Fruit fly (Drosophila melanogaster) whole organism, wandering third instar larva: ENCODE results near the gene orb2.

Experiments used
- Abd-B ChIP-seq: fragments of >200 bp; optimal IDR thresholded peaks from 2 replicates; lab custom pipeline; 2017; ENCODE audit warnings: missing biosample characterization, missing genetic modification characterization
- CG32264 ChIP-seq: fragments of 200-800 bp; sonication (Bioruptor generic); optimal IDR thresholded peaks from 2 replicates; lab custom pipeline; 2016; ENCODE audit warnings: missing biosample characterization, missing genetic modification characterization
- CG9705 ChIP-seq: fragments of 200-800 bp; sonication (Bioruptor generic); optimal IDR thresholded peaks from 2 replicates; lab custom pipeline; 2018; ENCODE audit warnings: missing biosample characterization, mild to moderate bottlenecking, missing genetic modification characterization
- CrebA ChIP-seq: fragments of 200-800 bp; sonication (Bioruptor generic); optimal IDR thresholded peaks from 2 replicates; lab custom pipeline; 2016; ENCODE audit warnings: missing biosample characterization, mild to moderate bottlenecking, missing genetic modification characterization, borderline replicate concordance
- Dfd ChIP-seq: fragments of >200 bp; optimal IDR thresholded peaks from 2 replicates; lab custom pipeline; 2017; ENCODE audit warnings: missing biosample characterization, missing genetic modification characterization
- Dif ChIP-seq: fragments of 200-275, 200-300 bp; sonication (Bioruptor generic); optimal IDR thresholded peaks from 2 replicates; lab custom pipeline; 2018; ENCODE audit warnings: missing biosample characterization, missing genetic modification characterization; ENCODE audit not compliant: partially characterized antibody
- GATAd ChIP-seq: sonication (Bioruptor generic); optimal IDR thresholded peaks from 2 replicates; lab custom pipeline; 2016; ENCODE audit warnings: missing biosample characterization, missing genetic modification characterization
- HLH106 ChIP-seq: fragments of 200-800 bp; optimal IDR thresholded peaks from 3 replicates; lab custom pipeline; 2019; ENCODE audit warnings: missing biosample characterization, mild to moderate bottlenecking, missing genetic modification characterization, moderate library complexity
- Hnf4 ChIP-seq: fragments of 200-800 bp; sonication (Bioruptor generic); optimal IDR thresholded peaks from 2 replicates; lab custom pipeline; 2016; ENCODE audit warnings: missing biosample characterization, mild to moderate bottlenecking, missing genetic modification characterization
- Hr78 ChIP-seq: fragments of >200 bp; optimal IDR thresholded peaks from 2 replicates; lab custom pipeline; 2017; ENCODE audit warnings: missing biosample characterization, missing genetic modification characterization
- Hr83 ChIP-seq: fragments of 200-300 bp; sonication (Bioruptor generic); optimal IDR thresholded peaks from 2 replicates; lab custom pipeline; 2016; ENCODE audit warnings: missing biosample characterization, mild to moderate bottlenecking, missing genetic modification characterization, moderate library complexity; ENCODE audit not compliant: poor library complexity, severe bottlenecking
- Jra ChIP-seq: sonication (Bioruptor generic); optimal IDR thresholded peaks from 2 replicates; lab custom pipeline; 2016; ENCODE audit warnings: missing biosample characterization, missing genetic modification characterization
- Mio ChIP-seq: sonication (Bioruptor generic); optimal IDR thresholded peaks from 2 replicates; lab custom pipeline; 2016; ENCODE audit warnings: missing biosample characterization, missing genetic modification characterization
- Myc ChIP-seq: fragments of >200 bp; optimal IDR thresholded peaks from 2 replicates; lab custom pipeline; 2017
- N ChIP-seq: fragments of >200 bp; optimal IDR thresholded peaks from 2 replicates; lab custom pipeline; 2018; ENCODE audit warnings: missing biosample characterization, missing external identifiers, missing genetic modification characterization
- OdsH ChIP-seq: fragments of 200-800 bp; sonication (Bioruptor generic); optimal IDR thresholded peaks from 2 replicates; lab custom pipeline; 2016; ENCODE audit warnings: missing biosample characterization, mild to moderate bottlenecking, missing genetic modification characterization
- Rel ChIP-seq, 2 experiments: fragments of 200-800 bp; sonication (Bioruptor generic) in 1 of 2; optimal IDR thresholded peaks; 2 replicates in 1 of 2; 3 replicates in 1 of 2; lab custom pipeline; 2016 to 2019; ENCODE audit warnings: mild to moderate bottlenecking in 2 of 2, missing biosample characterization in 2 of 2, missing genetic modification characterization in 2 of 2, moderate library complexity in 1 of 2
- Sp1 ChIP-seq: fragments of 200-800 bp; sonication (Bioruptor generic); optimal IDR thresholded peaks from 3 replicates; lab custom pipeline; 2019; ENCODE audit warnings: missing biosample characterization, mild to moderate bottlenecking, missing genetic modification characterization, moderate library complexity
- Vsx2 ChIP-seq: fragments of 200-300, 225-300 bp; sonication (Bioruptor generic); optimal IDR thresholded peaks from 2 replicates; lab custom pipeline; 2018; ENCODE audit warnings: missing biosample characterization, missing genetic modification characterization; ENCODE audit not compliant: partially characterized antibody
- br ChIP-seq: fragments of 200-800 bp; sonication (Bioruptor generic); optimal IDR thresholded peaks from 2 replicates; lab custom pipeline; 2016; ENCODE audit warnings: missing biosample characterization, missing genetic modification characterization
- brk ChIP-seq: fragments of 200-800 bp; sonication (Bioruptor generic); optimal IDR thresholded peaks from 2 replicates; lab custom pipeline; 2016; ENCODE audit warnings: missing biosample characterization, mild to moderate bottlenecking, missing genetic modification characterization
- dl ChIP-seq, 2 experiments: fragments of 175-275, 200-275 bp in 1 of 2; fragments of 200-275 bp in 1 of 2; sonication (Bioruptor generic); optimal IDR thresholded peaks; lab custom pipeline; 2018; ENCODE audit warnings: mild to moderate bottlenecking in 2 of 2, missing biosample characterization in 2 of 2, missing genetic modification characterization in 2 of 2, moderate library complexity in 2 of 2; ENCODE audit not compliant: partially characterized antibody in 2 of 2, insufficient read depth in 1 of 2
- dmrt93B ChIP-seq: fragments of 200-800 bp; sonication (Bioruptor generic); optimal IDR thresholded peaks from 2 replicates; lab custom pipeline; 2018; ENCODE audit warnings: missing biosample characterization, mild to moderate bottlenecking, missing genetic modification characterization
- dsf ChIP-seq: sonication (Bioruptor generic); optimal IDR thresholded peaks from 2 replicates; lab custom pipeline; 2016; ENCODE audit warnings: missing biosample characterization, missing genetic modification characterization, borderline replicate concordance
- ey ChIP-seq: fragments of 200-800 bp; sonication (Bioruptor generic); optimal IDR thresholded peaks from 2 replicates; lab custom pipeline; 2016; ENCODE audit warnings: missing biosample characterization, missing genetic modification characterization
- foxo ChIP-seq, 2 experiments: fragments of 200-800 bp; sonication (Bioruptor generic); optimal IDR thresholded peaks; 2 replicates in 1 of 2; 3 replicates in 1 of 2; lab custom pipeline; 2016 to 2017; ENCODE audit warnings: missing biosample characterization in 2 of 2, missing genetic modification characterization in 2 of 2
- fru ChIP-seq: fragments of 200-800 bp; sonication (Bioruptor generic); optimal IDR thresholded peaks from 3 replicates; lab custom pipeline; 2016; ENCODE audit warnings: missing biosample characterization, mild to moderate bottlenecking, missing genetic modification characterization
- h ChIP-seq: fragments of 200-800 bp; sonication (Bioruptor generic); optimal IDR thresholded peaks from 3 replicates; lab custom pipeline; 2016; ENCODE audit warnings: missing biosample characterization, mild to moderate bottlenecking, missing genetic modification characterization
- lola ChIP-seq: fragments of >200 bp; optimal IDR thresholded peaks from 2 replicates; lab custom pipeline; 2017; ENCODE audit warnings: missing biosample characterization, missing genetic modification characterization
- pan ChIP-seq: fragments of >200 bp; optimal IDR thresholded peaks from 2 replicates; lab custom pipeline; 2017
- psq ChIP-seq: fragments of 200-800 bp; sonication (Bioruptor generic); optimal IDR thresholded peaks from 3 replicates; lab custom pipeline; 2017; ENCODE audit warnings: missing biosample characterization, mild to moderate bottlenecking, missing genetic modification characterization, moderate library complexity
- rgr ChIP-seq: fragments of 200-800 bp; sonication (Bioruptor generic); optimal IDR thresholded peaks from 3 replicates; lab custom pipeline; 2016; ENCODE audit warnings: missing biosample characterization, mild to moderate bottlenecking, missing genetic modification characterization
- sage ChIP-seq: fragments of 200-800 bp; sonication (Bioruptor generic); optimal IDR thresholded peaks from 2 replicates; lab custom pipeline; 2016; ENCODE audit warnings: missing biosample characterization, mild to moderate bottlenecking, missing genetic modification characterization
- sv ChIP-seq: fragments of 200-800 bp; sonication (Bioruptor generic); optimal IDR thresholded peaks from 3 replicates; lab custom pipeline; 2016; ENCODE audit warnings: missing biosample characterization, missing genetic modification characterization
- tai ChIP-seq: sonication (Bioruptor generic); optimal IDR thresholded peaks from 2 replicates; lab custom pipeline; 2016; ENCODE audit warnings: missing biosample characterization, missing genetic modification characterization
- usp ChIP-seq: fragments of >200 bp; optimal IDR thresholded peaks from 2 replicates; lab custom pipeline; 2017; ENCODE audit warnings: missing biosample characterization, missing genetic modification characterization
- woc ChIP-seq: sonication (Bioruptor generic); optimal IDR thresholded peaks from 2 replicates; lab custom pipeline; 2016; ENCODE audit warnings: missing biosample characterization, mild to moderate bottlenecking, missing genetic modification characterization

Gene orb2

dm6 chr3L:8924417-8924913 lies 29.8 kb downstream of the orb2 start:
- TF ChIP-seq CG32264 (no peak), Vsx2 (GFP tag; lab: Kevin White, UChicago) (no peak), fru (GFP tag; lab: Kevin White, UChicago) (peak; percentile 4), ey (GFP tag; lab: Kevin White, UChicago) (peak; percentile 25), Abd-B (GFP tag; lab: Kevin White, UChicago) (no peak)

dm6 chr3L:8920710-8921109 lies 33.6 kb downstream of the orb2 start:
- TF ChIP-seq h (GFP tag; lab: Kevin White, UChicago) (peak; percentile 35), Rel (GFP tag; optimal IDR thresholded peaks at IDR 0.05; lab: Kevin White, UChicago) (no peak), Rel (tag; optimal IDR thresholded peaks at IDR 0.05; lab: Kevin White, UChicago) (no peak), br (GFP tag; lab: Kevin White, UChicago) (peak; percentile 48), fru (GFP tag; lab: Kevin White, UChicago) (peak; percentile 32), Abd-B (GFP tag; lab: Kevin White, UChicago) (no peak), Hr78 (GFP tag; lab: Kevin White, UChicago) (no peak), foxo (GFP tag; optimal IDR thresholded peaks at IDR 0.05; lab: Kevin White, UChicago) (peak in 1 of 2 experiments; percentile 35), HLH106 (peak; percentile 1), OdsH (GFP tag; lab: Kevin White, UChicago) (peak; percentile 14), sv (GFP tag; lab: Kevin White, UChicago) (peak; percentile 15), Dif (no peak), ey (GFP tag; lab: Kevin White, UChicago) (peak; percentile 25), pan (lab: Kevin White, UChicago) (no peak), rgr (GFP tag; lab: Kevin White, UChicago) (peak; percentile 25)

- no peak for TF ChIP-seq GATAd (GFP tag; lab: Kevin White, UChicago)
- TF ChIP-seq Abd-B (GFP tag; lab: Kevin White, UChicago), result no peak
- TF ChIP-seq Vsx2 (GFP tag; lab: Kevin White, UChicago), result no peak
- no peak for TF ChIP-seq tai (GFP tag; lab: Kevin White, UChicago)
- no peak for TF ChIP-seq foxo (GFP tag; optimal IDR thresholded peaks at IDR 0.05; lab: Kevin White, UChicago)
- no peak for TF ChIP-seq Jra (GFP tag; lab: Kevin White, UChicago)
- no peak for TF ChIP-seq Sp1 (GFP tag; lab: Kevin White, UChicago)
- TF ChIP-seq dl (GFP tag; optimal IDR thresholded peaks at IDR 0.05; lab: Kevin White, UChicago; ENCODE audit: insufficient read depth in 1 of 2, partially characterized antibody in 2 of 2), result no peak
- TF ChIP-seq h (GFP tag; lab: Kevin White, UChicago), result no peak
- TF ChIP-seq N (GFP tag; lab: Kevin White, UChicago), result no peak
- no peak for TF ChIP-seq Hnf4 (GFP tag; lab: Kevin White, UChicago)
- TF ChIP-seq Rel (GFP tag; optimal IDR thresholded peaks at IDR 0.05; lab: Kevin White, UChicago), result no peak
- TF ChIP-seq Rel (tag; optimal IDR thresholded peaks at IDR 0.05; lab: Kevin White, UChicago), result no peak
- TF ChIP-seq Hr83 (GFP tag; lab: Kevin White, UChicago), result no peak
- no peak for TF ChIP-seq ey (GFP tag; lab: Kevin White, UChicago)
- no peak for TF ChIP-seq usp
- TF ChIP-seq dsf (GFP tag; lab: Kevin White, UChicago), result no peak
- TF ChIP-seq lola (GFP tag; lab: Kevin White, UChicago), result no peak
- no peak for TF ChIP-seq Mio (GFP tag; lab: Kevin White, UChicago)
- no peak for TF ChIP-seq woc
- no peak for TF ChIP-seq brk (GFP tag; lab: Kevin White, UChicago)
These were observed 34.6 kb downstream of the orb2 start for dm6 chr3L:8919678-8920077.

dm6 chr3L:8913537-8914108 lies 40.6 kb downstream of the orb2 start:
- TF ChIP-seq Vsx2 (GFP tag; lab: Kevin White, UChicago) (no peak), CG9705 (no peak), usp (no peak), sv (GFP tag; lab: Kevin White, UChicago) (no peak), Hnf4 (GFP tag; lab: Kevin White, UChicago) (peak; percentile 29), Rel (GFP tag; optimal IDR thresholded peaks at IDR 0.05; lab: Kevin White, UChicago) (no peak), Rel (tag; optimal IDR thresholded peaks at IDR 0.05; lab: Kevin White, UChicago) (no peak), Jra (GFP tag; lab: Kevin White, UChicago) (peak; percentile 40), brk (GFP tag; lab: Kevin White, UChicago) (no peak), OdsH (GFP tag; lab: Kevin White, UChicago) (peak; percentile 63), h (GFP tag; lab: Kevin White, UChicago) (peak; percentile 56), Sp1 (GFP tag; lab: Kevin White, UChicago) (peak; percentile 62), dmrt93B (peak; percentile 51), Dfd (no peak), Dif (peak; percentile 44), psq (GFP tag; lab: Kevin White, UChicago) (peak; percentile 76), dl (GFP tag; optimal IDR thresholded peaks at IDR 0.05; lab: Kevin White, UChicago; ENCODE audit: insufficient read depth in 1 of 2, partially characterized antibody in 2 of 2) (no peak), Hr83 (GFP tag; lab: Kevin White, UChicago) (no peak), sage (GFP tag; lab: Kevin White, UChicago) (no peak), CrebA (GFP tag; lab: Kevin White, UChicago) (no peak), tai (GFP tag; lab: Kevin White, UChicago) (no peak), pan (lab: Kevin White, UChicago) (no peak), Myc (lab: Kevin White, UChicago) (no peak), Abd-B (GFP tag; lab: Kevin White, UChicago) (no peak), GATAd (GFP tag; lab: Kevin White, UChicago) (no peak), N (GFP tag; lab: Kevin White, UChicago) (no peak), ey (GFP tag; lab: Kevin White, UChicago) (peak; percentile 69), foxo (GFP tag; optimal IDR thresholded peaks at IDR 0.05; lab: Kevin White, UChicago) (peak in 1 of 2 experiments; percentile 72)
